Fruit fly (Drosophila melanogaster) whole organism, prepupa: ENCODE data around the gene CG17906.
A peak's percentile ranks its signal among the peaks of the same experiment; 100 is the strongest.

Experiments used
- Blimp-1 ChIP-seq: fragments of 200-800 bp; sonication (Bioruptor generic); optimal IDR thresholded peaks from 3 replicates; lab custom pipeline; 2017; ENCODE audit warnings: missing biosample characterization, missing genetic modification characterization, mild to moderate bottlenecking, moderate library complexity, missing genetic modification reagents
- CG10669 ChIP-seq: fragments of 200-800 bp; sonication (Bioruptor generic); optimal IDR thresholded peaks from 3 replicates; lab custom pipeline; 2018; ENCODE audit warnings: missing biosample characterization, mild to moderate bottlenecking, missing genetic modification characterization, moderate library complexity
- CG11294 ChIP-seq: fragments of 200-800 bp; sonication (Bioruptor generic); IDR thresholded peaks from 2 replicates; pipeline ENCODE4 v1.3.6; 2022; ENCODE audit warnings: missing biosample characterization, missing genetic modification characterization
- CG11762 ChIP-seq: fragments of 200-800 bp; sonication (Bioruptor generic); optimal IDR thresholded peaks from 3 replicates; lab custom pipeline; 2016; ENCODE audit warnings: missing biosample characterization, missing genetic modification characterization; ENCODE audit not compliant: insufficient read depth
- CG11902 ChIP-seq: fragments of 200-800 bp; sonication (Bioruptor generic); optimal IDR thresholded peaks from 3 replicates; lab custom pipeline; 2016; ENCODE audit warnings: missing biosample characterization, missing genetic modification characterization
- CG15336 ChIP-seq: fragments of 200-800 bp; sonication (Bioruptor generic); IDR thresholded peaks from 2 replicates; pipeline ENCODE4 v1.3.6; 2022; ENCODE audit warnings: missing biosample characterization, missing genetic modification characterization
- CG1621 ChIP-seq: fragments of 200-800 bp; sonication (Bioruptor generic); optimal IDR thresholded peaks from 3 replicates; lab custom pipeline; 2018; ENCODE audit warnings: missing biosample characterization, mild to moderate bottlenecking, missing genetic modification characterization
- CG16779 ChIP-seq: fragments of 200-800 bp; sonication (Bioruptor generic); optimal IDR thresholded peaks from 3 replicates; lab custom pipeline; 2017; ENCODE audit warnings: missing biosample characterization, mild to moderate bottlenecking, missing genetic modification characterization
- CG3032 ChIP-seq: fragments of 200-800 bp; optimal IDR thresholded peaks from 2 replicates; lab custom pipeline; 2019; ENCODE audit warnings: missing biosample characterization, mild to moderate bottlenecking, missing genetic modification characterization, moderate library complexity
- CG31627 ChIP-seq: fragments of 200-800 bp; sonication (Bioruptor generic); optimal IDR thresholded peaks from 3 replicates; lab custom pipeline; 2016; ENCODE audit warnings: missing biosample characterization, missing genetic modification characterization
- CG32006 ChIP-seq: fragments of 200-800 bp; sonication (Bioruptor generic); optimal IDR thresholded peaks from 3 replicates; lab custom pipeline; 2017; ENCODE audit warnings: missing biosample characterization, mild to moderate bottlenecking, missing genetic modification characterization
- CG34406 ChIP-seq: fragments of 200-800 bp; sonication (Bioruptor generic); optimal IDR thresholded peaks from 3 replicates; lab custom pipeline; 2016; ENCODE audit warnings: missing biosample characterization, missing genetic modification characterization
- CG3919 ChIP-seq: fragments of 200-800 bp; sonication (Bioruptor generic); optimal IDR thresholded peaks from 3 replicates; lab custom pipeline; 2016; ENCODE audit warnings: missing biosample characterization, missing genetic modification characterization
- CG4318 ChIP-seq: fragments of 200-800 bp; sonication (Bioruptor generic); optimal IDR thresholded peaks from 3 replicates; lab custom pipeline; 2017; ENCODE audit warnings: missing biosample characterization, mild to moderate bottlenecking, missing genetic modification characterization
- CG6792 ChIP-seq: fragments of 200-800 bp; sonication (Bioruptor generic); optimal IDR thresholded peaks from 3 replicates; lab custom pipeline; 2016; ENCODE audit warnings: missing biosample characterization, missing genetic modification characterization
- CG6808 ChIP-seq: fragments of 200-800 bp; sonication (Bioruptor generic); optimal IDR thresholded peaks from 3 replicates; lab custom pipeline; 2017; ENCODE audit warnings: missing biosample characterization, missing genetic modification characterization, mild to moderate bottlenecking, moderate library complexity, missing genetic modification reagents
- CG6854 ChIP-seq: fragments of 200-800 bp; sonication (Bioruptor generic); optimal IDR thresholded peaks from 2 replicates; lab custom pipeline; 2017; ENCODE audit warnings: missing biosample characterization, mild to moderate bottlenecking, missing genetic modification characterization
- CG7368 ChIP-seq: fragments of 200-800 bp; sonication (Bioruptor generic); optimal IDR thresholded peaks from 3 replicates; lab custom pipeline; 2016; ENCODE audit warnings: missing biosample characterization, missing genetic modification characterization
- CG8119 ChIP-seq: fragments of 200-800 bp; sonication (Bioruptor generic); IDR thresholded peaks from 3 replicates; pipeline ENCODE4 v1.3.6; 2022; ENCODE audit warnings: missing biosample characterization, missing genetic modification characterization
- CG8319 ChIP-seq: fragments of 200-800 bp; sonication (Bioruptor generic); optimal IDR thresholded peaks from 3 replicates; lab custom pipeline; 2016; ENCODE audit warnings: missing biosample characterization, missing genetic modification characterization
- CG8632 ChIP-seq: fragments of 200-800 bp; sonication (Bioruptor generic); optimal IDR thresholded peaks from 3 replicates; lab custom pipeline; 2016; ENCODE audit warnings: missing biosample characterization, missing genetic modification characterization
- CG9139 ChIP-seq: fragments of 200-800 bp; sonication (Bioruptor generic); optimal IDR thresholded peaks from 3 replicates; lab custom pipeline; 2017; ENCODE audit warnings: missing biosample characterization, mild to moderate bottlenecking, missing genetic modification characterization
- Eip78C ChIP-seq: fragments of 200-800 bp; sonication (Bioruptor generic); peaks from one replicate; lab custom pipeline; 2016; ENCODE audit warnings: missing biosample characterization, missing genetic modification characterization
- Ets21C ChIP-seq: fragments of 200-800 bp; sonication (Bioruptor generic); optimal IDR thresholded peaks from 3 replicates; lab custom pipeline; 2016; ENCODE audit warnings: missing biosample characterization, missing genetic modification characterization
- Ets96B ChIP-seq: fragments of 200-800 bp; optimal IDR thresholded peaks from 2 replicates; lab custom pipeline; 2019; ENCODE audit warnings: missing biosample characterization, mild to moderate bottlenecking, missing genetic modification characterization, moderate library complexity
- Gug ChIP-seq: fragments of 200-800 bp; sonication (Bioruptor generic); IDR thresholded peaks from 2 replicates; pipeline ENCODE4 v1.3.6; 2022; ENCODE audit warnings: missing biosample characterization, missing genetic modification characterization
- Hr38 ChIP-seq: sonication (Bioruptor generic); optimal IDR thresholded peaks from 2 replicates; lab custom pipeline; 2016; ENCODE audit warnings: missing biosample characterization, missing genetic modification characterization
- Hr39 ChIP-seq: fragments of 200-800 bp; sonication (Bioruptor generic); optimal IDR thresholded peaks from 2 replicates; lab custom pipeline; 2016; ENCODE audit warnings: missing biosample characterization, missing genetic modification characterization
- Hr4 ChIP-seq: fragments of 200-800 bp; sonication (Bioruptor generic); optimal IDR thresholded peaks from 3 replicates; lab custom pipeline; 2016; ENCODE audit warnings: missing biosample characterization, missing genetic modification characterization
- Met ChIP-seq: fragments of 200-800 bp; sonication (Bioruptor generic); optimal IDR thresholded peaks from 3 replicates; lab custom pipeline; 2016; ENCODE audit warnings: missing biosample characterization, missing genetic modification characterization
- Smox ChIP-seq: fragments of 200-800 bp; sonication (Bioruptor generic); optimal IDR thresholded peaks from 3 replicates; lab custom pipeline; 2016; ENCODE audit warnings: missing biosample characterization, missing genetic modification characterization
- Sox102F ChIP-seq: fragments of 200-800 bp; sonication (Bioruptor generic); optimal IDR thresholded peaks from 2 replicates; lab custom pipeline; 2016; ENCODE audit warnings: missing biosample characterization, mild to moderate bottlenecking, missing genetic modification characterization
- Sox14 ChIP-seq: fragments of 200-800 bp; sonication (Bioruptor generic); optimal IDR thresholded peaks from 3 replicates; lab custom pipeline; 2016; ENCODE audit warnings: missing biosample characterization, missing genetic modification characterization
- Sox15 ChIP-seq: fragments of 200-800 bp; sonication (Bioruptor generic); optimal IDR thresholded peaks from 3 replicates; lab custom pipeline; 2016; ENCODE audit warnings: missing biosample characterization, missing genetic modification characterization
- acj6 ChIP-seq: fragments of 200-800 bp; sonication (Bioruptor generic); optimal IDR thresholded peaks from 3 replicates; lab custom pipeline; 2016; ENCODE audit warnings: missing biosample characterization, missing genetic modification characterization
- cyc ChIP-seq: fragments of 200-800 bp; sonication (Bioruptor generic); optimal IDR thresholded peaks from 3 replicates; lab custom pipeline; 2016; ENCODE audit warnings: missing biosample characterization, missing genetic modification characterization
- dac ChIP-seq: fragments of 200-800 bp; sonication (Bioruptor generic); optimal IDR thresholded peaks from 2 replicates; lab custom pipeline; 2017; ENCODE audit warnings: missing biosample characterization, mild to moderate bottlenecking, missing genetic modification characterization
- dsx ChIP-seq: fragments of 200-800 bp; optimal IDR thresholded peaks from 3 replicates; lab custom pipeline; 2019; ENCODE audit warnings: missing biosample characterization, mild to moderate bottlenecking, missing genetic modification characterization, moderate library complexity; ENCODE audit not compliant: poor library complexity, severe bottlenecking
- eg ChIP-seq: fragments of 200-800 bp; sonication (Bioruptor generic); IDR thresholded peaks from 3 replicates; pipeline ENCODE4 v1.3.6; 2022; ENCODE audit warnings: missing biosample characterization, missing genetic modification characterization
- esn ChIP-seq: fragments of 200-800 bp; sonication (Bioruptor generic); optimal IDR thresholded peaks from 2 replicates; lab custom pipeline; 2016; ENCODE audit warnings: missing biosample characterization, mild to moderate bottlenecking, missing genetic modification characterization, moderate library complexity
- fd85E ChIP-seq: fragments of 200-800 bp; sonication (Bioruptor generic); optimal IDR thresholded peaks from 3 replicates; lab custom pipeline; 2016; ENCODE audit warnings: missing biosample characterization, missing genetic modification characterization
- fkh ChIP-seq: fragments of 200-800 bp; sonication (Bioruptor generic); optimal IDR thresholded peaks from 3 replicates; lab custom pipeline; 2017; ENCODE audit warnings: missing biosample characterization, mild to moderate bottlenecking, missing genetic modification characterization, moderate library complexity
- lz ChIP-seq: fragments of 200-800 bp; sonication (Bioruptor generic); optimal IDR thresholded peaks from 3 replicates; lab custom pipeline; 2016; ENCODE audit warnings: missing biosample characterization, missing genetic modification characterization
- net ChIP-seq: fragments of 200-800 bp; sonication (Bioruptor generic); optimal IDR thresholded peaks from 3 replicates; lab custom pipeline; 2016; ENCODE audit warnings: missing biosample characterization, missing genetic modification characterization
- pdm3 ChIP-seq: fragments of 200-800 bp; sonication (Bioruptor generic); optimal IDR thresholded peaks from 3 replicates; lab custom pipeline; 2016; ENCODE audit warnings: missing biosample characterization, missing genetic modification characterization
- salr ChIP-seq, 2 experiments: fragments of 200-800 bp; sonication (Bioruptor generic); optimal IDR thresholded peaks; 3 replicates each; lab custom pipeline; 2016 to 2018; ENCODE audit warnings: missing biosample characterization in 2 of 2, missing genetic modification characterization in 2 of 2, mild to moderate bottlenecking in 1 of 2
- spab ChIP-seq: fragments of 200-800 bp; sonication (Bioruptor generic); optimal IDR thresholded peaks from 2 replicates; lab custom pipeline; 2017; ENCODE audit warnings: missing biosample characterization, mild to moderate bottlenecking, missing genetic modification characterization, missing genetic modification reagents
- ss ChIP-seq, 2 experiments: fragments of 200-800 bp; sonication (Bioruptor generic); optimal IDR thresholded peaks; 2 replicates in 1 of 2; 3 replicates in 1 of 2; lab custom pipeline; 2017 to 2018; ENCODE audit warnings: mild to moderate bottlenecking in 2 of 2, missing biosample characterization in 2 of 2, missing genetic modification characterization in 2 of 2, moderate library complexity in 1 of 2
- svp ChIP-seq: fragments of 200-800 bp; sonication (Bioruptor generic); peaks from one replicate; lab custom pipeline; 2016; ENCODE audit warnings: missing biosample characterization, missing genetic modification characterization
- vri ChIP-seq: fragments of 200-800 bp; sonication (Bioruptor generic); optimal IDR thresholded peaks from 3 replicates; lab custom pipeline; 2016; ENCODE audit warnings: missing biosample characterization, mild to moderate bottlenecking, missing genetic modification characterization

The CG17906 gene

dm6 chr2L:8951184-8951934 is 42.8 kb upstream of the CG17906 start, which contains the start of gene C1GalTA:
Gene C1GalTA (minus strand): TSS chr2L:8951216.
- TF ChIP-seq Blimp-1, result peak; percentile 95
- peak; percentile 71 for TF ChIP-seq Hr39
- peak; percentile 99 for TF ChIP-seq dsx (GFP tag; lab: Kevin White, UChicago)
- TF ChIP-seq fd85E, result peak; percentile 77
- TF ChIP-seq CG11294 (GFP tag; lab: Robert Waterston, UW), result peak; percentile 96
- TF ChIP-seq dac (GFP tag; lab: Kevin White, UChicago), result peak; percentile 81
- peak; percentile 82 for TF ChIP-seq CG11902 (GFP tag; lab: Kevin White, UChicago)
- TF ChIP-seq CG32006 (GFP tag; lab: Kevin White, UChicago), result peak; percentile 97
- peak; percentile 80 for TF ChIP-seq CG31627
- peak; percentile 87 for TF ChIP-seq Sox14 (GFP tag; lab: Kevin White, UChicago)
- peak; percentile 92 for TF ChIP-seq net (GFP tag; lab: Kevin White, UChicago)
- TF ChIP-seq Met (GFP tag; lab: Kevin White, UChicago), result peak; percentile 89
- peak; percentile 89 for TF ChIP-seq cyc (GFP tag; lab: Kevin White, UChicago)
- TF ChIP-seq CG7368, result peak; percentile 93
- TF ChIP-seq Sox102F (GFP tag; lab: Kevin White, UChicago), result peak; percentile 85
- peak; percentile 97 for TF ChIP-seq eg
- TF ChIP-seq CG8632 (GFP tag; lab: Kevin White, UChicago), result peak; percentile 98
- no peak for TF ChIP-seq Hr38
- peak; percentile 97 for TF ChIP-seq CG3919
- TF ChIP-seq CG3032, result peak; percentile 100
- peak; percentile 96 for TF ChIP-seq CG6792 (GFP tag; lab: Kevin White, UChicago)
- peak; percentile 98 for TF ChIP-seq CG15336
- TF ChIP-seq ss (GFP tag; optimal IDR thresholded peaks at IDR 0.05; lab: Kevin White, UChicago), result peak; percentile 98 to 99
- TF ChIP-seq esn (GFP tag; lab: Kevin White, UChicago), result peak; percentile 96
- TF ChIP-seq vri, result peak; percentile 80
- peak; percentile 96 for TF ChIP-seq svp
- peak; percentile 96 for TF ChIP-seq CG11762 (GFP tag; lab: Kevin White, UChicago)
- TF ChIP-seq fkh, result peak; percentile 75
- peak; percentile 86 for TF ChIP-seq Smox (GFP tag; lab: Kevin White, UChicago)
- peak; percentile 96 for TF ChIP-seq CG16779
- TF ChIP-seq Ets21C (GFP tag; lab: Kevin White, UChicago), result peak; percentile 75
- TF ChIP-seq Gug (GFP tag; lab: Robert Waterston, UW), result peak; percentile 96
- peak; percentile 90 for TF ChIP-seq CG1621
- peak; percentile 88 for TF ChIP-seq lz
- peak; percentile 97 for TF ChIP-seq CG9139
- peak; percentile 94 for TF ChIP-seq CG6854
- peak; percentile 78 for TF ChIP-seq Sox15
- peak; percentile 97 for TF ChIP-seq CG6808 (GFP tag; lab: Kevin White, UChicago)
- peak; percentile 96 for TF ChIP-seq acj6 (GFP tag; lab: Kevin White, UChicago)
- TF ChIP-seq Ets96B (tag; lab: Kevin White, UChicago), result peak; percentile 99
- TF ChIP-seq Hr4 (GFP tag; lab: Kevin White, UChicago), result peak; percentile 75
- peak; percentile 77 to 98 for TF ChIP-seq salr (GFP tag; optimal IDR thresholded peaks at IDR 0.05; lab: Kevin White, UChicago)
- TF ChIP-seq Eip78C (GFP tag; lab: Kevin White, UChicago), result peak; percentile 98
- peak; percentile 83 for TF ChIP-seq pdm3 (GFP tag; lab: Kevin White, UChicago)
- TF ChIP-seq CG10669 (GFP tag; lab: Kevin White, UChicago), result peak; percentile 97
- peak; percentile 98 for TF ChIP-seq spab (GFP tag; lab: Kevin White, UChicago)
- peak; percentile 98 for TF ChIP-seq CG34406 (GFP tag; lab: Kevin White, UChicago)
- peak; percentile 99 for TF ChIP-seq CG8119
- TF ChIP-seq CG8319 (GFP tag; lab: Kevin White, UChicago), result peak; percentile 87
- peak; percentile 90 for TF ChIP-seq CG4318 (GFP tag; lab: Kevin White, UChicago)
